Worm (Caenorhabditis elegans) whole organism, L4 larva: ENCODE results near the gene ugt-7.
"Not testable (repeated sequence)": the region's sequence is repeated elsewhere in the genome, so short reads cannot be mapped to it uniquely, and the experiment has no call there.

Experiments
- D1046.2 ChIP-seq: fragments of 200-800 bp; sonication (Bioruptor generic); IDR thresholded peaks from 2 replicates; pipeline ENCODE4 v1.3.6; 2022; ENCODE audit warnings: missing genetic modification characterization, missing compliant biosample characterization
- R02D3.7 ChIP-seq: fragments of 150-350 bp; sonication (generic microtip); optimal IDR thresholded peaks from 3 replicates; lab custom pipeline; 2014; ENCODE audit warnings: missing biosample characterization, missing genetic modification characterization
- Y48G9A.11 ChIP-seq: fragments of 200-800 bp; sonication (Bioruptor generic); IDR thresholded peaks from 2 replicates; pipeline ENCODE4 v1.3.6; 2022; ENCODE audit warnings: missing genetic modification reagents, missing genetic modification characterization, missing compliant biosample characterization
- Y75B8A.6 ChIP-seq: fragments of 200-800 bp; sonication (Bioruptor generic); IDR thresholded peaks from 2 replicates; pipeline ENCODE4 v1.3.6; 2022; ENCODE audit warnings: missing genetic modification reagents, missing genetic modification characterization, missing compliant biosample characterization
- ZK337.2 ChIP-seq: fragments of 200-800 bp; sonication (Bioruptor generic); IDR thresholded peaks from 2 replicates; pipeline ENCODE4 v1.3.6; 2022; ENCODE audit warnings: missing genetic modification reagents, missing genetic modification characterization, missing compliant biosample characterization
- arid-1 ChIP-seq: fragments of 200-800 bp; sonication (Bioruptor generic); conservative IDR thresholded peaks from 2 replicates; pipeline ENCODE4 v1.3.6; 2022; ENCODE audit warnings: missing genetic modification reagents, missing genetic modification characterization, missing compliant biosample characterization
- ceh-20 ChIP-seq: fragments of 200-800 bp; sonication (Bioruptor generic); IDR thresholded peaks from 2 replicates; pipeline ENCODE4 v1.3.6; 2022; ENCODE audit warnings: missing genetic modification reagents, missing genetic modification characterization, missing compliant biosample characterization
- ceh-44 ChIP-seq: fragments of 200-800 bp; sonication (Bioruptor generic); IDR thresholded peaks from 2 replicates; pipeline ENCODE4 v1.3.6; 2022; ENCODE audit warnings: missing genetic modification reagents, missing genetic modification characterization, missing compliant biosample characterization
- ctbp-1 ChIP-seq: fragments of 200-800 bp; sonication (Bioruptor generic); IDR thresholded peaks from 2 replicates; pipeline ENCODE4 v1.3.6; 2022; ENCODE audit warnings: missing genetic modification reagents, missing genetic modification characterization, missing compliant biosample characterization
- daf-16 ChIP-seq, 3 experiments: sonication (generic microtip); optimal IDR thresholded peaks; 2 replicates each; lab custom pipeline; 2016 to 2017; ENCODE audit warnings: missing genetic modification characterization in 3 of 3, missing genetic modification reagents in 3 of 3, mild to moderate bottlenecking in 2 of 3, missing compliant biosample characterization in 2 of 3, missing biosample characterization in 1 of 3, moderate library complexity in 1 of 3
- daf-19 ChIP-seq: fragments of 200-800 bp; sonication (Bioruptor generic); conservative IDR thresholded peaks from 2 replicates; pipeline ENCODE4 v1.3.6; 2022; ENCODE audit warnings: missing genetic modification characterization, missing compliant biosample characterization
- dmd-6 ChIP-seq: fragments of 200-800 bp; sonication (Bioruptor generic); IDR thresholded peaks from 2 replicates; pipeline ENCODE4 v1.3.6; 2022; ENCODE audit warnings: missing genetic modification reagents, missing genetic modification characterization, missing compliant biosample characterization
- dmd-8 ChIP-seq: fragments of 200-800 bp; sonication (Bioruptor generic); IDR thresholded peaks from 2 replicates; pipeline ENCODE4 v1.3.6; 2022; ENCODE audit warnings: missing genetic modification characterization, missing compliant biosample characterization
- dmd-9 ChIP-seq: fragments of 200-800 bp; sonication (Bioruptor generic); IDR thresholded peaks from 2 replicates; pipeline ENCODE4 v1.3.6; 2022; ENCODE audit warnings: missing genetic modification reagents, missing genetic modification characterization, missing compliant biosample characterization
- hmg-1.1 ChIP-seq: fragments of 200-800 bp; sonication (Bioruptor generic); IDR thresholded peaks from 2 replicates; pipeline ENCODE4 v1.3.6; 2022; ENCODE audit warnings: missing genetic modification reagents, missing genetic modification characterization, missing compliant biosample characterization
- lim-7 ChIP-seq: fragments of 200-800 bp; sonication (Bioruptor generic); IDR thresholded peaks from 2 replicates; pipeline ENCODE4 v1.3.6; 2022; ENCODE audit warnings: missing genetic modification characterization, missing compliant biosample characterization
- lin-1 ChIP-seq: fragments of 200-800 bp; sonication (Bioruptor generic); IDR thresholded peaks from 2 replicates; pipeline ENCODE4 v1.3.6; 2022; ENCODE audit warnings: missing genetic modification reagents, missing genetic modification characterization, missing compliant biosample characterization
- lin-29 ChIP-seq: fragments of 200-800 bp; sonication (Bioruptor generic); IDR thresholded peaks from 2 replicates; pipeline ENCODE4 v1.3.6; 2022; ENCODE audit warnings: missing genetic modification reagents, missing genetic modification characterization, missing compliant biosample characterization
- lin-38 ChIP-seq: fragments of 200-800 bp; sonication (Bioruptor generic); IDR thresholded peaks from 2 replicates; pipeline ENCODE4 v1.3.6; 2022; ENCODE audit warnings: missing genetic modification reagents, missing genetic modification characterization, missing compliant biosample characterization
- lsy-2 ChIP-seq, 2 experiments: fragments of 150-350 bp in 1 of 2; sonication (generic microtip) in 1 of 2; optimal IDR thresholded peaks; 2 replicates each; lab custom pipeline; 2014 to 2017; ENCODE audit warnings: missing biosample characterization in 2 of 2, missing genetic modification characterization in 2 of 2
- madf-9 ChIP-seq: fragments of 200-800 bp; sonication (Bioruptor generic); conservative IDR thresholded peaks from 2 replicates; pipeline ENCODE4 v1.3.6; 2022; ENCODE audit warnings: missing genetic modification reagents, missing genetic modification characterization, missing compliant biosample characterization
- mdt-29 ChIP-seq: fragments of 200-800 bp; sonication (Bioruptor generic); IDR thresholded peaks from 2 replicates; pipeline ENCODE4 v1.3.6; 2022; ENCODE audit warnings: missing genetic modification reagents, missing genetic modification characterization, missing compliant biosample characterization
- mep-1 ChIP-seq: fragments of 150-350 bp; sonication (generic microtip); optimal IDR thresholded peaks from 3 replicates; lab custom pipeline; 2014; ENCODE audit warnings: missing biosample characterization, missing genetic modification characterization
- nhr-10 ChIP-seq: fragments of 150-350 bp; optimal IDR thresholded peaks from 2 replicates; lab custom pipeline; 2014; ENCODE audit warnings: missing biosample characterization, missing genetic modification characterization
- nhr-42 ChIP-seq: fragments of 200-800 bp; sonication (Bioruptor generic); IDR thresholded peaks from 2 replicates; pipeline ENCODE4 v1.3.6; 2022; ENCODE audit warnings: missing genetic modification characterization, missing compliant biosample characterization
- pha-4 ChIP-seq, 2 experiments: fragments of 150-350 bp in 1 of 2; fragments of 200-800 bp in 1 of 2; sonication (Bioruptor generic) in 1 of 2; IDR thresholded peaks in 1 of 2; optimal IDR thresholded peaks in 1 of 2; 2 replicates each; pipeline versions ENCODE4 v1.3.6 to Lab custom; 2014 to 2022; ENCODE audit warnings: missing genetic modification characterization in 2 of 2, missing genetic modification reagents in 2 of 2, missing biosample characterization in 1 of 2, missing compliant biosample characterization in 1 of 2
- php-3 ChIP-seq: fragments of 200-800 bp; sonication (Bioruptor generic); IDR thresholded peaks from 2 replicates; pipeline ENCODE4 v1.3.6; 2022; ENCODE audit warnings: missing genetic modification reagents, missing genetic modification characterization, missing compliant biosample characterization
- rbr-2 ChIP-seq: sonication (generic microtip); optimal IDR thresholded peaks from 2 replicates; lab custom pipeline; 2016; ENCODE audit warnings: missing genotype, missing genetic modification characterization, missing compliant biosample characterization
- saeg-2 ChIP-seq: fragments of 200-800 bp; sonication (Bioruptor generic); IDR thresholded peaks from 2 replicates; pipeline ENCODE4 v1.3.6; 2022; ENCODE audit warnings: missing genetic modification reagents, missing genetic modification characterization, missing compliant biosample characterization
- set-16 ChIP-seq: fragments of 200-800 bp; sonication (Bioruptor generic); IDR thresholded peaks from 2 replicates; pipeline ENCODE4 v1.3.6; 2022; ENCODE audit warnings: missing genetic modification reagents, missing genetic modification characterization, missing compliant biosample characterization
- snpc-1.2 ChIP-seq: fragments of 200-800 bp; sonication (Bioruptor generic); IDR thresholded peaks from 2 replicates; pipeline ENCODE4 v1.3.6; 2022; ENCODE audit warnings: missing genetic modification reagents, missing genetic modification characterization, missing compliant biosample characterization
- tag-97 ChIP-seq: fragments of 200-800 bp; sonication (Bioruptor generic); IDR thresholded peaks from 2 replicates; pipeline ENCODE4 v1.3.6; 2022; ENCODE audit warnings: missing genetic modification characterization, missing compliant biosample characterization
- tra-1 ChIP-seq: fragments of 200-800 bp; sonication (Bioruptor generic); IDR thresholded peaks from 2 replicates; pipeline ENCODE4 v1.3.6; 2022; ENCODE audit warnings: missing genetic modification reagents, missing genetic modification characterization, missing compliant biosample characterization
- vab-7 ChIP-seq: fragments of 200-800 bp; sonication (Bioruptor generic); IDR thresholded peaks from 2 replicates; pipeline ENCODE4 v1.3.6; 2022; ENCODE audit warnings: missing genetic modification reagents, missing genetic modification characterization, missing compliant biosample characterization
- zfp-2 ChIP-seq: sonication (generic microtip); optimal IDR thresholded peaks from 2 replicates; lab custom pipeline; 2016; ENCODE audit warnings: mild to moderate bottlenecking, missing genetic modification characterization, missing compliant biosample characterization
- zfp-3 ChIP-seq: fragments of 200-800 bp; sonication (Bioruptor generic); conservative IDR thresholded peaks from 2 replicates; pipeline ENCODE4 v1.3.6; 2022; ENCODE audit warnings: missing genetic modification reagents, missing genetic modification characterization, missing compliant biosample characterization

The ugt-7 gene

DNA sequence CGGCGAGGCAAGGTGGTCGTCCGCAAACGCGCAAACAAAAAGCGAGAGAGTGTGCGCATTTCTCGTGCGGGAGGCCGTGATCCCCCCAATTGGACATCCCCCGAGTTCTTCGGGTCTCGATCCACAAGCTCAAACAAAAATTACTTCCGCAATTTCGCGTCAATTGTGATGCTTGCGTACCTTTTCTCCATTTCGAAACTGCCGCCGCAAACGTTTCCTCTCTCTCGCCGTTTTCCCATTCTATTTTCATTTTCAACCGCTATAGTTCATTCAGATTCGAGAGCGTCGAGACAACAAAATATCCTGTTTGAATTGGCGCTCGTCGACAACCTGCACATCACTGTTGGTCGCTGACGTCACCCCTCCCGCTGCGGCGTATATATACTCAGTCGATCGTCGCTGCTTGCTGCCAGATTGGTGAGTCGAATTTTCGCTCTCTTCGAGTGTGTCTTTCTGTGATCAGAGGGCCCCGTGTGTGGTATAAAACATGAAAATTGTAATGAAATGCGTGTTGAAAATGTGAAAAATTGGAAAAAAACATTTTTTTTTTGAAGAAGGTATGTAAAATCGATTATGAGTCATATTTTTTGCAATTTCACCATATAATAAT is 49.1 kb upstream of the ugt-7 start, which contains the start of the genes pqn-51 and K11D12.14 (continued):
- peak; percentile 48 to 74 for TF ChIP-seq daf-16 (GFP tag; optimal IDR thresholded peaks at IDR 0.05; lab: Kevin White, UChicago)
- TF ChIP-seq daf-16 (tag; optimal IDR thresholded peaks at IDR 0.05; lab: Kevin White, UChicago), result peak; percentile 81
- TF ChIP-seq lsy-2 (tag; optimal IDR thresholded peaks at IDR 0.05; lab: Kevin White, UChicago), result peak; percentile 81 to 92
- peak; percentile 71; the same call in 1 of the 2 replicates for TF ChIP-seq php-3 (GFP tag; lab: Robert Waterston, UW)
- TF ChIP-seq mep-1 (tag; lab: Kevin White, UChicago), result peak; percentile 87
- 0 out of 2 replicates have a peak, but pooled peaks have one; percentile 10 for TF ChIP-seq lim-7 (GFP tag; lab: Robert Waterston, UW)
- TF ChIP-seq tag-97 (GFP tag; lab: Robert Waterston, UW), result no peak
- TF ChIP-seq ZK337.2 (GFP tag; lab: Robert Waterston, UW), result peak; percentile 69
- peak; percentile 78 for TF ChIP-seq daf-19
- peak; percentile 54 for TF ChIP-seq nhr-10 (tag; lab: Kevin White, UChicago)
- TF ChIP-seq zfp-2 (tag; lab: Kevin White, UChicago), result peak; percentile 73
- TF ChIP-seq R02D3.7 (tag; lab: Kevin White, UChicago), result no peak
- TF ChIP-seq, all 104 proteins: peak for 74

DNA sequence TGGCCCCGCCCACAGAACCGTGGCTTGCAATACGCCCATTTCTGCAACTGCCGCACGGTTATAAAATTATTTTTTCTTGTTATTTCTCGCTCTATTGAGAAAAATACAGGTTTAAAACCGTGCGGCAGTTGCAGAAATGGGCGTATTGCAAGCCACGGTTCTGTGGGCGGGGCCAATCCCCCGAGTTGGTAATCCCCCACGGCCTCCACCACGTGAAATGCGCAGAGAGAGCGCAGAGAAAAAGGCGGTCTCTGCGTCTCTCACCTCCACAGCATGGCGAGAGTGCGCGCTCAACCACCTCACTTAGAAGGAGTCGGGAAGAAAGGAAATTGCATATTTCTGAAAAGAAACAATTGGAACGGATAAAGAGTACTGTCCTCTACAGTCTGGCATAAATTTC is 46.9 kb upstream of the ugt-7 start:
- TF ChIP-seq Y75B8A.6 (GFP tag; lab: Robert Waterston, UW) (0 out of 2 replicates have a peak, but pooled peaks have one; percentile 33), arid-1 (GFP tag; lab: Robert Waterston, UW) (peak; percentile 79; the same call in 1 of the 2 replicates), ZK337.2 (GFP tag; lab: Robert Waterston, UW) (peak; percentile 46; the same call in 1 of the 2 replicates), snpc-1.2 (0 out of 2 replicates have a peak, but pooled peaks have one; percentile 30), zfp-3 (GFP tag; lab: Robert Waterston, UW) (peak; percentile 82), php-3 (GFP tag; lab: Robert Waterston, UW) (peak; percentile 82), lin-29 (GFP tag; lab: Robert Waterston, UW) (peak; percentile 81), D1046.2 (GFP tag; lab: Robert Waterston, UW) (peak; percentile 73; the same call in 1 of the 2 replicates), dmd-8 (GFP tag; lab: Robert Waterston, UW) (0 out of 2 replicates have a peak, but pooled peaks have one; percentile 59), saeg-2 (peak; percentile 79), dmd-6 (GFP tag; lab: Robert Waterston, UW) (peak; percentile 89), dmd-9 (GFP tag; lab: Robert Waterston, UW) (0 out of 2 replicates have a peak, but pooled peaks have one; percentile 64), ceh-20 (GFP tag; lab: Robert Waterston, UW) (peak; percentile 91), vab-7 (GFP tag; lab: Robert Waterston, UW) (peak; percentile 81; the same call in 1 of the 2 replicates), hmg-1.1 (GFP tag; lab: Robert Waterston, UW) (peak; percentile 97), set-16 (GFP tag; lab: Robert Waterston, UW) (peak; percentile 94), madf-9 (GFP tag; lab: Robert Waterston, UW) (peak; percentile 77), tra-1 (GFP tag; lab: Robert Waterston, UW) (peak; percentile 92), mdt-29 (peak; percentile 75), rbr-2 (peak; percentile 25), ceh-44 (GFP tag; lab: Robert Waterston, UW) (peak; percentile 86), pha-4 (GFP tag; IDR thresholded peaks at IDR 0.05; lab: Robert Waterston, UW) (peak; percentile 80), Y48G9A.11 (GFP tag; lab: Robert Waterston, UW) (peak; percentile 57; the same call in 1 of the 2 replicates), lin-38 (peak; percentile 90), lin-1 (GFP tag; lab: Robert Waterston, UW) (peak; percentile 60; the same call in 1 of the 2 replicates), ctbp-1 (GFP tag; lab: Robert Waterston, UW) (peak; percentile 95), nhr-42 (GFP tag; lab: Robert Waterston, UW) (peak; percentile 93)
- not testable (repeated sequence) for TF ChIP-seq pha-4 (tag; optimal IDR thresholded peaks at IDR 0.05; lab: Kevin White, UChicago)
- TF ChIP-seq, all 104 proteins: peak for 27; not testable (repeated sequence) for 77
